Worm (Caenorhabditis elegans): ENCODE data around the gene dop-4.

dop-4 gene

DNA sequence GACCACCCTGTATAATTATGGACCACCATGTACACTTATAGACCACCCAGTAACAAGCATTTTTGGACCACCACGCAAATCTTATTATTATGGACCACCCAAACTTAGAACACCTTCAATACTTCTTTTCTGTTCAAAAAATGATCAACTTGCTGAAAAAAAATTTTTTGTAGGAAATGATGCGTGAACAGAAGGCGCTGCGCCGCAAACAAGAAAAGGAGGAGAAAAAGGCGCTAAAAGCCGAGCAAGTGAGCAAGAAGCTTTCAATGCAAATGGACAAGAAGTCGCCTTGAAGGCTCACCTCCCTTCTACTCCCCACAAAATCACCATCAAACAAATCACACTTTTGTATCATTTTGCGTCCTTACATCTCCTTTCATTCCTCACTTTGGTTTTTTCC lies 32.1 kb downstream of the dop-4 start:
- TF ChIP-seq ceh-82 (tag; optimal IDR thresholded peaks at IDR 0.05): no peak

DNA sequence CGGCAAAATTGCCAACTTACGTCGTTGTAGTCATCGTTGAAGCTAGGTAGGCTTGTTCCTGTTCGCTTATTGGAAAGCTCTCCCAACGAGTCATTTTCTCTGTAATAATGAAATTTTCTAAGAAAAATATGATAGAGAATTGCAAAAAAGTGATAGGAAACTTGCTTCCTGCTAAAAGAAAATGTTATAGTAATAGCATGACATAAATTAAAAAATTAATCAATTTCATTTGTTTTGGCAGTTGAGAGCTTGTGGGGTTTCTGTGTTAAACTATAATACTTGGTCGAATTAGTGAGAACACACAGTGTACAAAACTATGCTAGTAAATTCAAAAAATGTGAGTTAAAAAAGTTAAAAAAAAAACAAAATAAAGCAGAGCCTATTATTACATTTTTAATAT lies 34.8 kb downstream of the dop-4 start, which contains the start of gene F21E9.2:
Gene F21E9.2, minus strand, starts transcription at position 101 of the 400 bp plus-strand sequence.
- TF ChIP-seq crh-2 (tag; optimal IDR thresholded peaks at IDR 0.05) (no peak), sma-3 (GFP tag; optimal IDR thresholded peaks at IDR 0.05) (no peak), nhr-237 (tag; optimal IDR thresholded peaks at IDR 0.05) (no peak), mbf-1 (tag; optimal IDR thresholded peaks at IDR 0.05) (no peak), ztf-1 (GFP tag; conservative IDR thresholded peaks at IDR 0.05) (no peak), fos-1 (tag; optimal IDR thresholded peaks at IDR 0.05) (no peak), alr-1 (tag; optimal IDR thresholded peaks at IDR 0.05) (no peak), aly-2 (tag; optimal IDR thresholded peaks at IDR 0.05) (no peak), ceh-82 (tag; optimal IDR thresholded peaks at IDR 0.05) (no peak), egl-27 (tag; optimal IDR thresholded peaks at IDR 0.05) (no peak), nhr-21 (tag; optimal IDR thresholded peaks at IDR 0.05) (no peak), ztf-11 (tag; optimal IDR thresholded peaks at IDR 0.05) (no peak), ceh-16 (tag; optimal IDR thresholded peaks at IDR 0.05) (no peak), ztf-4 (tag; optimal IDR thresholded peaks at IDR 0.05) (no peak), blmp-1 (tag; optimal IDR thresholded peaks at IDR 0.05; ENCODE audit: insufficient read depth) (no peak), unc-62 (GFP tag; optimal IDR thresholded peaks at IDR 0.05) (no peak), lin-11 (tag; optimal IDR thresholded peaks at IDR 0.05) (no peak), skn-1 (tag; optimal IDR thresholded peaks at IDR 0.05) (no peak), F13H6.1 (tag; optimal IDR thresholded peaks at IDR 0.05) (no peak), nhr-77 (tag; optimal IDR thresholded peaks at IDR 0.05) (no peak)

DNA sequence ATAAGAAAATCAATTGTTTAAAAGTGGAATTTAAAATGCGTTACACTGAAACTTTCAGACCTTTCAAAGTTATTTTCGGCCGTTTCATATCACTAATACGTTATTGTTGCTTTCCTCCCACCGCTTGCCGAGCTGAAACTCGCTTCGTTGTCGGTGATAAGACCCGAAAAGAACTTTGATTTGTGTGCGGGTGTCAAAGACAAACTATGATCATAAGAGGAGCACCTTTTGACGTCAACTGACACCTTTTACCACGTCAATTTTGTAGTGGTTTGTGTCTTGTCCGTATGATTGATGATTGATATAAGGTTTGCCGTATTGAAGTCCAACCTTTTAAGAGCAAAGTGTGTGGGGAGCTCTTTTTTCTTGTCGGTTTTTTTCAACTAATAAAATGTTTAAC lies 42.0 kb downstream of the dop-4 start, which contains the start of gene ttr-37:
Gene ttr-37, minus strand, starts transcription at position 167 of the 400 bp plus-strand sequence.
- TF ChIP-seq unc-55 (GFP tag; optimal IDR thresholded peaks at IDR 0.05) (no peak), nhr-237 (tag; optimal IDR thresholded peaks at IDR 0.05) (no peak), sma-3 (GFP tag; optimal IDR thresholded peaks at IDR 0.05) (peak; percentile 11), sma-9 (GFP tag; optimal IDR thresholded peaks at IDR 0.05) (peak; percentile 62), sma-9 (tag; optimal IDR thresholded peaks at IDR 0.05) (no peak), nhr-129 (tag; optimal IDR thresholded peaks at IDR 0.05) (peak; percentile 19), fos-1 (tag; optimal IDR thresholded peaks at IDR 0.05) (peak; percentile 53), gmeb-1 (tag; optimal IDR thresholded peaks at IDR 0.05) (peak; percentile 46), crh-2 (tag; optimal IDR thresholded peaks at IDR 0.05) (peak; percentile 81)

DNA sequence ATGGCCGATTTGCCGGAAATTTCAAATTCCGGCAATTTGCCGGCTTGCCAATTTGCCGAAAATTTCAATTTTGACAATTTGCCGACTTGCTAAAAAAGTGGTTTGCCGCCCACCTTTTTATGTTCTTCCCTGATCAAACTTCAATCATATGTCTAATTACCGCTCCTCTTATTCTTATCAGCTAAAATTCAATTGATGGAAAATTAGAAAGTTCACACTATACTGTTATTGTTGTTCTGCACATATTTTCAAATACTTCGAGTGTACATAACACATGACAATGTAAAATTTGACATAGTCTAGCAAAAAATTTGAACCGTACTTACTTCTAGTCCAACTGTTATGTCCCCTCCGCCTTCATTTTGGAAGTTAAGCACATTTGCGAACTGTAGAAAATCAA lies 42.8 kb downstream of the dop-4 start:
- TF ChIP-seq elt-3 (tag; optimal IDR thresholded peaks at IDR 0.05): no peak
- no peak for TF ChIP-seq nhr-77 (tag; optimal IDR thresholded peaks at IDR 0.05)
- TF ChIP-seq ceh-16 (tag; optimal IDR thresholded peaks at IDR 0.05): no peak
- TF ChIP-seq nhr-11 (tag; optimal IDR thresholded peaks at IDR 0.05): no peak
- no peak for TF ChIP-seq sma-3 (GFP tag; optimal IDR thresholded peaks at IDR 0.05)
- TF ChIP-seq ceh-82 (tag; optimal IDR thresholded peaks at IDR 0.05): no peak
- no peak for TF ChIP-seq lin-39 (tag; optimal IDR thresholded peaks at IDR 0.05)
- TF ChIP-seq Y55F3AM.14 (GFP tag; optimal IDR thresholded peaks at IDR 0.05): no peak
- no peak for TF ChIP-seq ztf-4 (tag; optimal IDR thresholded peaks at IDR 0.05)
- TF ChIP-seq egl-27 (tag; optimal IDR thresholded peaks at IDR 0.05): no peak
- TF ChIP-seq gmeb-1 (tag; optimal IDR thresholded peaks at IDR 0.05): no peak
- no peak for TF ChIP-seq fos-1 (tag; optimal IDR thresholded peaks at IDR 0.05)
- TF ChIP-seq nhr-10 (tag; optimal IDR thresholded peaks at IDR 0.05): no peak
- TF ChIP-seq snpc-4 (tag; optimal IDR thresholded peaks at IDR 0.05): no peak
- no peak for TF ChIP-seq sem-4 (tag; optimal IDR thresholded peaks at IDR 0.05)
- no peak for TF ChIP-seq zag-1 (tag; optimal IDR thresholded peaks at IDR 0.05)
- TF ChIP-seq unc-62 (GFP tag; optimal IDR thresholded peaks at IDR 0.05): no peak
- no peak for TF ChIP-seq F13H6.1 (tag; optimal IDR thresholded peaks at IDR 0.05)
- TF ChIP-seq peb-1 (tag; optimal IDR thresholded peaks at IDR 0.05): no peak
- no peak for TF ChIP-seq C34F6.9 (tag; optimal IDR thresholded peaks at IDR 0.05)

Measured in whole organism, L2 larva.